Worm (Caenorhabditis elegans): ENCODE measurements around the gene F42H10.6.
"Not testable (repeated sequence)": the region's sequence is repeated elsewhere in the genome, so short reads cannot be mapped to it uniquely, and the experiment has no call there.

- TF ChIP-seq unc-62 (GFP tag; optimal IDR thresholded peaks at IDR 0.05); aha-1 (tag; optimal IDR thresholded peaks at IDR 0.05); lsy-2 (tag; optimal IDR thresholded peaks at IDR 0.05); unc-130 (tag; optimal IDR thresholded peaks at IDR 0.05); alr-1 (tag; optimal IDR thresholded peaks at IDR 0.05; ENCODE audit: borderline replicate concordance); nhr-19 (GFP tag; conservative IDR thresholded peaks at IDR 0.05): not testable (repeated sequence)
These were observed 39.0 kb downstream of the F42H10.6 start for ce11 chrIII:8441298-8441697.
